Fruit fly (Drosophila melanogaster) whole organism, embryonic: ENCODE measurements around the gene CG4301.

ENCODE experiments used
- Ada2b ChIP-seq: fragments of 200-800 bp; sonication (Bioruptor generic); IDR thresholded peaks from 2 replicates; pipeline ENCODE4 v1.3.6; 2022; ENCODE audit warnings: missing biosample characterization, missing genetic modification characterization
- CG10267 ChIP-seq: fragments of 200-800 bp; sonication (Bioruptor generic); optimal IDR thresholded peaks from 2 replicates; lab custom pipeline; 2018; ENCODE audit warnings: missing biosample characterization, mild to moderate bottlenecking, missing genetic modification characterization, moderate library complexity
- CG10462 ChIP-seq: fragments of 200-800 bp; sonication (Bioruptor generic); optimal IDR thresholded peaks from 2 replicates; lab custom pipeline; 2016; ENCODE audit warnings: missing biosample characterization, missing genetic modification characterization
- CG10654 ChIP-seq: fragments of 200-800 bp; sonication (Bioruptor generic); optimal IDR thresholded peaks from 2 replicates; lab custom pipeline; 2016; ENCODE audit warnings: missing biosample characterization, missing genetic modification characterization
- CG11093 ChIP-seq: fragments of 200-800 bp; sonication (Bioruptor generic); IDR thresholded peaks from 3 replicates; pipeline ENCODE4 v1.3.6; 2022; ENCODE audit warnings: missing biosample characterization, missing genetic modification characterization
- CG12391 ChIP-seq: fragments of 200-800 bp; sonication (Bioruptor generic); optimal IDR thresholded peaks from 3 replicates; lab custom pipeline; 2018; ENCODE audit warnings: missing biosample characterization, mild to moderate bottlenecking, missing genetic modification characterization, moderate library complexity
- CG13123 ChIP-seq: fragments of 200-800 bp; sonication (Bioruptor generic); optimal IDR thresholded peaks from 2 replicates; lab custom pipeline; 2016; ENCODE audit warnings: missing biosample characterization, missing genetic modification characterization
- CG13624 ChIP-seq: fragments of 200-800 bp; sonication (Bioruptor generic); optimal IDR thresholded peaks from 2 replicates; lab custom pipeline; 2016; ENCODE audit warnings: missing biosample characterization, missing genetic modification characterization
- CG13894 ChIP-seq: fragments of 200-800 bp; sonication (Bioruptor generic); optimal IDR thresholded peaks from 3 replicates; lab custom pipeline; 2018; ENCODE audit warnings: missing biosample characterization, mild to moderate bottlenecking, missing genetic modification characterization, moderate library complexity
- CG15011 ChIP-seq: fragments of 200-800 bp; sonication (Bioruptor generic); optimal IDR thresholded peaks from 3 replicates; lab custom pipeline; 2018; ENCODE audit warnings: missing biosample characterization, mild to moderate bottlenecking, missing genetic modification characterization
- CG1602 ChIP-seq: fragments of 200-800 bp; sonication (Bioruptor generic); optimal IDR thresholded peaks from 3 replicates; lab custom pipeline; 2016; ENCODE audit warnings: missing biosample characterization, missing genetic modification characterization
- CG1647 ChIP-seq: fragments of 200-800 bp; sonication (Bioruptor generic); optimal IDR thresholded peaks from 3 replicates; lab custom pipeline; 2016; ENCODE audit warnings: missing biosample characterization, missing genetic modification characterization
- CG17802 ChIP-seq: fragments of 200-800 bp; sonication (Bioruptor generic); optimal IDR thresholded peaks from 2 replicates; lab custom pipeline; 2018; ENCODE audit warnings: missing biosample characterization, mild to moderate bottlenecking, missing genetic modification characterization, moderate library complexity
- CG17829 ChIP-seq: fragments of 200-800 bp; optimal IDR thresholded peaks from 2 replicates; lab custom pipeline; 2019; ENCODE audit warnings: missing biosample characterization, mild to moderate bottlenecking, missing genetic modification characterization, moderate library complexity
- CG1832 ChIP-seq: fragments of 200-800 bp; sonication (Bioruptor generic); optimal IDR thresholded peaks from 2 replicates; lab custom pipeline; 2017; ENCODE audit warnings: missing biosample characterization, mild to moderate bottlenecking, missing genetic modification characterization, inconsistent platforms
- CG31441 ChIP-seq: fragments of 200-800 bp; sonication (Bioruptor generic); IDR thresholded peaks from 2 replicates; pipeline ENCODE4 v1.3.6; 2022; ENCODE audit warnings: missing biosample characterization, missing genetic modification characterization
- CG32767 ChIP-seq: fragments of 200-800 bp; sonication (Bioruptor generic); IDR thresholded peaks from 2 replicates; pipeline ENCODE4 v1.3.6; 2022; ENCODE audit warnings: missing biosample characterization, missing genetic modification characterization
- CG4424 ChIP-seq: fragments of 200-800 bp; sonication (Bioruptor generic); optimal IDR thresholded peaks from 3 replicates; lab custom pipeline; 2016; ENCODE audit warnings: missing biosample characterization, missing genetic modification characterization
- CG7928 ChIP-seq: fragments of 200-800 bp; sonication (Bioruptor generic); optimal IDR thresholded peaks from 2 replicates; lab custom pipeline; 2017; ENCODE audit warnings: missing biosample characterization, mild to moderate bottlenecking, missing genetic modification characterization
- Chrac-16 ChIP-seq: fragments of 200-800 bp; sonication (Bioruptor generic); optimal IDR thresholded peaks from 3 replicates; lab custom pipeline; 2016; ENCODE audit warnings: missing biosample characterization, missing genetic modification characterization
- CrebB ChIP-seq: fragments of 200-800 bp; sonication (Bioruptor generic); optimal IDR thresholded peaks from 3 replicates; lab custom pipeline; 2018; ENCODE audit warnings: missing biosample characterization, mild to moderate bottlenecking, missing genetic modification characterization
- E2f2 ChIP-seq: fragments of 200-800 bp; sonication (Bioruptor generic); IDR thresholded peaks from 2 replicates; pipeline ENCODE4 v1.3.6; 2022; ENCODE audit warnings: missing biosample characterization, missing genetic modification characterization
- Hey ChIP-seq: fragments of 200-800 bp; sonication (Bioruptor generic); optimal IDR thresholded peaks from 3 replicates; lab custom pipeline; 2018; ENCODE audit warnings: missing biosample characterization, mild to moderate bottlenecking, missing genetic modification characterization
- Lim3 ChIP-seq: fragments of 200-800 bp; sonication (Bioruptor generic); IDR thresholded peaks from 2 replicates; pipeline ENCODE4 v1.3.6; 2022; ENCODE audit warnings: missing biosample characterization, missing genetic modification characterization
- MESR4 ChIP-seq: fragments of 200-800 bp; sonication (Bioruptor generic); optimal IDR thresholded peaks from 2 replicates; lab custom pipeline; 2018; ENCODE audit warnings: missing biosample characterization, mild to moderate bottlenecking, missing genetic modification characterization, moderate library complexity
- Poxn ChIP-seq: fragments of 200-800 bp; sonication (Bioruptor generic); IDR thresholded peaks from 2 replicates; pipeline ENCODE4 v1.3.6; 2022; ENCODE audit warnings: missing biosample characterization, missing genetic modification characterization
- Six4 ChIP-seq: fragments of 200-800 bp; sonication (Bioruptor generic); optimal IDR thresholded peaks from 2 replicates; lab custom pipeline; 2016; ENCODE audit warnings: missing biosample characterization, missing genetic modification characterization
- Sox102F ChIP-seq: fragments of 200-800 bp; sonication (Bioruptor generic); optimal IDR thresholded peaks from 2 replicates; lab custom pipeline; 2018; ENCODE audit warnings: missing biosample characterization, mild to moderate bottlenecking, missing genetic modification characterization, moderate library complexity
- Spps ChIP-seq: fragments of 200-800 bp; sonication (Bioruptor generic); optimal IDR thresholded peaks from 2 replicates; lab custom pipeline; 2018; ENCODE audit warnings: missing biosample characterization, mild to moderate bottlenecking, missing genetic modification characterization
- Stat92E ChIP-seq, 3 experiments: fragments of >200 bp in 2 of 3; fragments of 200-800 bp in 1 of 3; sonication (Bioruptor generic) in 1 of 3; optimal IDR thresholded peaks; 2 replicates each; lab custom pipeline; 2017 to 2019; ENCODE audit warnings: missing biosample characterization in 3 of 3, missing genetic modification characterization in 3 of 3, mild to moderate bottlenecking in 1 of 3, moderate library complexity in 1 of 3
- ap ChIP-seq: fragments of 200-800 bp; sonication (Bioruptor generic); IDR thresholded peaks from 2 replicates; pipeline ENCODE4 v1.3.6; 2022; ENCODE audit warnings: missing biosample characterization, missing genetic modification characterization
- bigmax ChIP-seq: fragments of 200-800 bp; sonication (Bioruptor generic); optimal IDR thresholded peaks from 2 replicates; lab custom pipeline; 2018; ENCODE audit warnings: missing biosample characterization, mild to moderate bottlenecking, missing genetic modification characterization
- crc ChIP-seq: fragments of 200-800 bp; sonication (Bioruptor generic); optimal IDR thresholded peaks from 2 replicates; lab custom pipeline; 2016; ENCODE audit warnings: missing biosample characterization, missing genetic modification characterization
- dpn ChIP-seq, 2 experiments: fragments of 200-800 bp; sonication (Bioruptor generic); optimal IDR thresholded peaks; 3 replicates each; lab custom pipeline; 2016; ENCODE audit warnings: missing biosample characterization in 2 of 2, missing genetic modification characterization in 2 of 2
- esg ChIP-seq: fragments of 200-800 bp; sonication (Bioruptor generic); conservative IDR thresholded peaks from 2 replicates; pipeline ENCODE4 v1.3.6; 2022; ENCODE audit warnings: missing biosample characterization, missing genetic modification characterization
- fru ChIP-seq: fragments of >200 bp; optimal IDR thresholded peaks from 2 replicates; lab custom pipeline; 2017
- gro ChIP-seq: fragments of 200-800 bp; sonication (Bioruptor generic); optimal IDR thresholded peaks from 2 replicates; lab custom pipeline; 2016; ENCODE audit warnings: missing biosample characterization, missing genetic modification characterization
- lilli ChIP-seq: fragments of 200-800 bp; sonication (Bioruptor generic); optimal IDR thresholded peaks from 3 replicates; lab custom pipeline; 2016; ENCODE audit warnings: missing biosample characterization, missing genetic modification characterization
- odd ChIP-seq: fragments of 200-800 bp; sonication (Bioruptor generic); optimal IDR thresholded peaks from 2 replicates; lab custom pipeline; 2017; ENCODE audit warnings: missing biosample characterization, mild to moderate bottlenecking, missing genetic modification characterization
- pho ChIP-seq: fragments of 200-800 bp; sonication (Bioruptor generic); optimal IDR thresholded peaks from 2 replicates; lab custom pipeline; 2016; ENCODE audit warnings: missing biosample characterization, missing genetic modification characterization
- prd ChIP-seq, 3 experiments: fragments of >200 bp in 2 of 3; fragments of 200-800 bp in 1 of 3; sonication (Bioruptor generic) in 1 of 3; optimal IDR thresholded peaks in 2 of 3; IDR thresholded peaks in 1 of 3; 2 replicates in 2 of 3; 3 replicates in 1 of 3; pipeline versions ENCODE4 v1.3.6 to Lab custom; 2017 to 2022; ENCODE audit warnings: missing biosample characterization in 1 of 3, missing genetic modification characterization in 1 of 3
- pros ChIP-seq: fragments of 200-800 bp; sonication (Bioruptor generic); optimal IDR thresholded peaks from 3 replicates; lab custom pipeline; 2019; ENCODE audit warnings: missing biosample characterization, mild to moderate bottlenecking, missing genetic modification characterization, moderate library complexity
- sc ChIP-seq, 3 experiments: fragments of >200 bp in 2 of 3; fragments of 200-800 bp in 1 of 3; sonication (Bioruptor generic) in 1 of 3; optimal IDR thresholded peaks; 2 replicates in 2 of 3; 3 replicates in 1 of 3; lab custom pipeline; 2017; ENCODE audit warnings: mild to moderate bottlenecking in 1 of 3, missing biosample characterization in 1 of 3, missing genetic modification characterization in 1 of 3, missing genetic modification reagents in 1 of 3
- scrt ChIP-seq: fragments of 200-800 bp; sonication (Bioruptor generic); optimal IDR thresholded peaks from 2 replicates; lab custom pipeline; 2018; ENCODE audit warnings: missing biosample characterization, mild to moderate bottlenecking, missing genetic modification characterization, moderate library complexity
- shn ChIP-seq: fragments of 200-800 bp; sonication (Bioruptor generic); optimal IDR thresholded peaks from 3 replicates; lab custom pipeline; 2016; ENCODE audit warnings: missing biosample characterization, missing genetic modification characterization
- sima ChIP-seq: fragments of 200-800 bp; sonication (Bioruptor generic); optimal IDR thresholded peaks from 2 replicates; lab custom pipeline; 2016; ENCODE audit warnings: missing biosample characterization, missing genetic modification characterization
- sna ChIP-seq: fragments of 200-800 bp; sonication (Bioruptor generic); IDR thresholded peaks from 2 replicates; pipeline ENCODE4 v1.3.6; 2022; ENCODE audit warnings: missing biosample characterization, missing genetic modification characterization; ENCODE audit not compliant: partially characterized antibody
- wor ChIP-seq: fragments of 200-800 bp; sonication (Bioruptor generic); IDR thresholded peaks from 2 replicates; pipeline ENCODE4 v1.3.6; 2022; ENCODE audit warnings: missing biosample characterization, missing genetic modification characterization

Gene CG4301

DNA sequence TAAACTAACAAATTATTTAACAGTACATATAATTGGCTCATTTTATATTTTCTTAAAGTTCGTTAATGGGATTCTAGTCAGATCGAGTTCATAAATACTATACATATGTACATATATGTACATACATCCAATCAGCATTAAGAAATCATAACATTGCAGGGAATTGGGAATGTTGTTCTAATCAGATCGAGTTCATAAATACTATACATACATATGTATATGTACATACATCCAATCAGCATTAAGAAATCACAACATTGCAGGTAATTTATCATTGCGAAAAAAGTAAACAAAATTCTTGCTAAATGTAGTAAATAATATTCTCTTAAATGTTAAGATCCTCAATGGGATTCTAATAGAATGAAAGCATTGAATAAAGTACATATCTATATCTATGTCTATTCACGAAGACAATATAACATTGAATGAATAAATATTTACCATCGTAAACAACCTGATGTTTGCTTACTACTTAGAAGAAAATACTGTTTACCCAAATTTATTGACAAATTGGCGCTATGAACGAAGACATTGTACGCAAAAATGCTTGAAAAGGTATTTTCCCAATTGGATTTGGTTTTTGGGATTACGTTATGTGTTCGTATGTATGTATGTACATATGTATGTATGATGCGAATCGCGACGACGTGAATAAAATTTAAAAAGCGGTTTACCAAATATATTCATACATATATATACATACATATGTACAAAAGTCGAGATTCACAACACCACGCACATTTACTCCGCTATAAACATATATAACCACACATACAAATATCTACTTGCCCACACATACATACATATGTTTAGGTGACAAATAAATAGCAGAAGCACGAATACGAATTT is 21.4 kb upstream of the CG4301 start (continued):
- TF ChIP-seq CG1832 (GFP tag; lab: Kevin White, UChicago), result no peak
- TF ChIP-seq CG10267, result peak; percentile 32
- TF ChIP-seq sima, result peak; percentile 38
- peak; percentile 62 for TF ChIP-seq CG13624
- TF ChIP-seq CG12391, result peak; percentile 67
- no peak for TF ChIP-seq prd (optimal IDR thresholded peaks at IDR 0.05; lab: Kevin White, UChicago)
- TF ChIP-seq prd (GFP tag; IDR thresholded peaks at IDR 0.05; lab: Robert Waterston, UW), result peak; percentile 12; the same call in 1 of the 3 replicates
- no peak; the same call in 1 of the 2 replicates for TF ChIP-seq Ada2b (GFP tag; lab: Robert Waterston, UW)
- no peak for TF ChIP-seq fru
- TF ChIP-seq CG17802 (tag; lab: Kevin White, UChicago), result no peak
- TF ChIP-seq CG15011 (GFP tag; lab: Kevin White, UChicago), result peak; percentile 91
- TF ChIP-seq CG10654 (GFP tag; lab: Kevin White, UChicago), result peak; percentile 59
- no peak for TF ChIP-seq wor
- TF ChIP-seq crc (GFP tag; lab: Kevin White, UChicago), result peak; percentile 64
- no peak for TF ChIP-seq Lim3 (GFP tag; lab: Robert Waterston, UW)
- peak; percentile 94 for TF ChIP-seq CrebB
- TF ChIP-seq Spps (tag; lab: Kevin White, UChicago), result peak; percentile 69
- peak; percentile 91 for TF ChIP-seq CG13894
- peak; percentile 25 for TF ChIP-seq CG1602 (GFP tag; lab: Kevin White, UChicago)
- TF ChIP-seq CG11093 (GFP tag; lab: Robert Waterston, UW), result no peak; the same call in 2 of the 3 replicates
- peak; percentile 50 for TF ChIP-seq CG17829 (tag; lab: Kevin White, UChicago)
- no peak for TF ChIP-seq shn (GFP tag; lab: Kevin White, UChicago)
- TF ChIP-seq Six4, result no peak
- peak; percentile 86 for TF ChIP-seq odd (GFP tag; lab: Kevin White, UChicago)
- no peak for TF ChIP-seq sna
- TF ChIP-seq scrt (GFP tag; lab: Kevin White, UChicago), result peak; percentile 80
- TF ChIP-seq CG10462 (GFP tag; lab: Kevin White, UChicago), result peak; percentile 45
- TF ChIP-seq ap (GFP tag; lab: Robert Waterston, UW), result peak; percentile 35; the same call in 1 of the 2 replicates
- TF ChIP-seq pros (GFP tag; lab: Kevin White, UChicago), result peak; percentile 38
- peak; percentile 43; the same call in 1 of the 2 replicates for TF ChIP-seq E2f2 (GFP tag; lab: Robert Waterston, UW)
- TF ChIP-seq CG32767 (GFP tag; lab: Robert Waterston, UW), result peak; percentile 48; the same call in 1 of the 2 replicates
- peak; percentile 53 for TF ChIP-seq bigmax (GFP tag; lab: Kevin White, UChicago)
- no peak for TF ChIP-seq MESR4 (GFP tag; lab: Kevin White, UChicago)
- TF ChIP-seq gro (GFP tag; lab: Kevin White, UChicago), result peak; percentile 72
- TF ChIP-seq lilli, result peak; percentile 51
- peak; percentile 75 for TF ChIP-seq CG13123 (GFP tag; lab: Kevin White, UChicago)
- peak; percentile 64 for TF ChIP-seq CG7928 (GFP tag; lab: Kevin White, UChicago)
- peak; percentile 59 for TF ChIP-seq pho (GFP tag; lab: Kevin White, UChicago)
- peak; percentile 28 to 60 for TF ChIP-seq dpn (GFP tag; optimal IDR thresholded peaks at IDR 0.05; lab: Kevin White, UChicago)
- no peak; the same call in 1 of the 2 replicates for TF ChIP-seq CG31441 (GFP tag; lab: Robert Waterston, UW)
- TF ChIP-seq sc (optimal IDR thresholded peaks at IDR 0.05; lab: Kevin White, UChicago), result no peak
- peak; percentile 53 for TF ChIP-seq sc (GFP tag; optimal IDR thresholded peaks at IDR 0.05; lab: Kevin White, UChicago)
- TF ChIP-seq Sox102F (GFP tag; lab: Kevin White, UChicago), result no peak
- TF ChIP-seq Poxn (GFP tag; lab: Robert Waterston, UW), result no peak; the same call in 1 of the 2 replicates
- TF ChIP-seq Stat92E (GFP tag; optimal IDR thresholded peaks at IDR 0.05; lab: Kevin White, UChicago), result no peak
- no peak for TF ChIP-seq Chrac-16
- TF ChIP-seq Hey (tag; lab: Kevin White, UChicago), result no peak
- peak; percentile 37 for TF ChIP-seq CG4424 (GFP tag; lab: Kevin White, UChicago)
- TF ChIP-seq esg, result no peak
- no peak for TF ChIP-seq CG1647 (GFP tag; lab: Kevin White, UChicago)
